Fruit fly (Drosophila melanogaster) whole organism: ENCODE data around the gene ck.

Experiments used
- CG8478 ChIP-seq: fragments of >200 bp; optimal IDR thresholded peaks from 2 replicates; lab custom pipeline; 2018; ENCODE audit warnings: inconsistent platforms
- Dll ChIP-seq: fragments of >200 bp; optimal IDR thresholded peaks from 2 replicates; lab custom pipeline; 2017
- EcR ChIP-seq, 2 experiments: fragments of >200 bp; optimal IDR thresholded peaks; 2 replicates each; lab custom pipeline; 2017; ENCODE audit warnings: missing biosample characterization in 2 of 2, missing genetic modification characterization in 2 of 2, missing genetic modification reagents in 2 of 2
- pan ChIP-seq: fragments of >200 bp; optimal IDR thresholded peaks from 2 replicates; lab custom pipeline; 2017
- psq ChIP-seq: fragments of >200 bp; optimal IDR thresholded peaks from 2 replicates; lab custom pipeline; 2017
- usp ChIP-seq: fragments of >200 bp; optimal IDR thresholded peaks from 2 replicates; lab custom pipeline; 2017; ENCODE audit warnings: missing biosample characterization, missing genetic modification characterization, mixed read lengths

DNA sequence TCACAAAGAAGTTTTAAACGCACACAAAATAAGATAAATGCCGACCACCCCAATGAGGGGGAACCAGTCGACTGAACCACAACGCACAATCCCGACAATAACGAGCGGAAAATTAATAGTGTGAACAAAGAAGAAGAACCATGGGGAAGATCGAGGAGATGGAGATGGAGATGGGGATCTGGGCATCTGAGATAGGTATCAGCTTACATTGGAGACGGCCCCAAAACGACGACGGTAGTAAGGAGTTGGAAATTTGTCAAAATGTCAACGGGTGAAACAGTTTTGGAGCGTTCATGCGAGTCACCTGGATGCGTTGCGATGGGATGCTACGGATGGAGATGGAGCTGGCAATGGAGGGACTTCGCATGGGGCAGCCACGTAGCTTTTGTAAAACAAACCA is 49.6 kb upstream of the ck start:
- no peak for TF ChIP-seq pan (lab: Kevin White, UChicago)
- TF ChIP-seq psq: no peak
- TF ChIP-seq EcR (GFP tag; optimal IDR thresholded peaks at IDR 0.05; lab: Kevin White, UChicago): no peak
- no peak for TF ChIP-seq usp (GFP tag; lab: Kevin White, UChicago)
- no peak for TF ChIP-seq CG8478 (lab: Kevin White, UChicago)
- no peak for TF ChIP-seq Dll (lab: Kevin White, UChicago)
